Fruit fly (Drosophila melanogaster) whole organism, prepupa: ENCODE data around the gene CG12112.

Experiments
- Ets96B ChIP-seq: fragments of 200-800 bp; optimal IDR thresholded peaks from 2 replicates; lab custom pipeline; 2019; ENCODE audit warnings: missing biosample characterization, mild to moderate bottlenecking, missing genetic modification characterization, moderate library complexity
- Sox15 ChIP-seq: fragments of 200-800 bp; sonication (Bioruptor generic); optimal IDR thresholded peaks from 3 replicates; lab custom pipeline; 2016; ENCODE audit warnings: missing biosample characterization, missing genetic modification characterization
- fd85E ChIP-seq: fragments of 200-800 bp; sonication (Bioruptor generic); optimal IDR thresholded peaks from 3 replicates; lab custom pipeline; 2016; ENCODE audit warnings: missing biosample characterization, missing genetic modification characterization

dm6 chrX:8541985-8542384 lies 18.0 kb downstream of the CG12112 start:
- TF ChIP-seq fd85E (no peak), Ets96B (tag; lab: Kevin White, UChicago) (peak; percentile 71), Sox15 (no peak)
